Fruit fly (Drosophila melanogaster): ENCODE data around the gene Usf.

The Usf gene

DNA sequence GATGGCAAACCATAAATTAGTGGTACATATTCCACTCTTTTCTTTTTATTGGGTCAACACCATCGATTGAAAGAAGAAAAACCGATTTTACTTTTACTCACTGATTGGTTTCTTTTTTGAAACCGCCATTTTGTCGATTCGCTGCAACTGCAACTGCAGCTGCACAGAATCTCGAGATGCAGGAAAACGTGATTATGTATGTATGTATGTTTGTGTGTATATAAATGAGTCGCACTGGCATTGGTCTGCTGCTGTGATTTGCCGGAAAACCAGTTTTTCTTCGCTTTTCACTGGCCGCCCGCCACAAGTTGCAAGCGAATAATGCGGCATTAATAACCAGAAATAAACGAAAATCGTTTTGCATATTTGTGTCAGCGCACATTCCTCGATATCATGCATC is 6.1 kb upstream of the Usf start:
- no peak for TF ChIP-seq CG17801 (GFP tag; optimal IDR thresholded peaks at IDR 0.05; ENCODE audit: partially characterized antibody)

DNA sequence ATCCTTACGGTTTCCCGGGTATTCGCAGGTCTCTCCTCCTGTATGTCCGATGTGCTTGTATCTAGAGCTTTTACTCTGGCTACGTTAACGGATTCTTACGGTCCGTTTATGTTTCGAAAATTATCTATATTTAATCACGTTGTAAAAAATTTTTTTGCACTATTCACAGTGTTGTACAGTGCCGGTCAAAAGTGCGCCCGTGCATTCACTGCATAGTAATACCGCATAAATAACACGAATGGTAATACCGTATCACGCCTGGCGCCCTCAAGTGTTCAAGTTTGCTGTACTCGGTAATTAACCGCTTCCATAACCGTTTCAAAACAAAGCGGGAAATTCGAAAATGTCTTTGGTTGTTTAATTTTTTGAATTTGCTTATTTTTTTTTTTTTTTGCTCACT is 5.4 kb upstream of the Usf start, which contains the start of gene CG11444:
Gene CG11444 (minus strand): TSS at position 400 of the 400 bp plus-strand sequence.
- TF ChIP-seq CG17801 (GFP tag; optimal IDR thresholded peaks at IDR 0.05; ENCODE audit: partially characterized antibody), result peak; percentile 58

DNA sequence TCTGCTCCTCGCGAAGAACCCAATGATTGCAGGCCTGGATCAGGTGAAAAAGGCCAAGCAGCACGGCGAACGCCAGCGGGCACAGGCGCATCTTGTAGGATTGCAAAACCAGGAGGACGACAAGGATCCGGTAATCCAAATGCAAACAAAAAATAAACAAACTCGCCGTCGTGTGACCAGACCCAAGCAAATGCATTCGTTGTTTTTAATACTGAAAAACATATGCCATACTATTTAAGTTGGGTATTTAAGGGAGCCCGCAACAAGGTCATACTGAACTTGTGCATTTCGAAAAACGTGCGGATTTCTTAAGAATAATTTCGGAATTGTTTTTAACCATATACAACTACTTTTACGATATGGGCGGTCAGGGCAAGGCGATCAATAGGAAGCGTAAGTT is 3.1 kb upstream of the Usf start, which contains the start of the genes CG11436 and CG3527:
Gene CG11436 (minus strand): TSS at position 162 of the 400 bp plus-strand sequence.
Gene CG3527 (plus strand): TSS at position 257 of the 400 bp plus-strand sequence.
- TF ChIP-seq CG17801 (GFP tag; optimal IDR thresholded peaks at IDR 0.05; ENCODE audit: partially characterized antibody), result no peak

DNA sequence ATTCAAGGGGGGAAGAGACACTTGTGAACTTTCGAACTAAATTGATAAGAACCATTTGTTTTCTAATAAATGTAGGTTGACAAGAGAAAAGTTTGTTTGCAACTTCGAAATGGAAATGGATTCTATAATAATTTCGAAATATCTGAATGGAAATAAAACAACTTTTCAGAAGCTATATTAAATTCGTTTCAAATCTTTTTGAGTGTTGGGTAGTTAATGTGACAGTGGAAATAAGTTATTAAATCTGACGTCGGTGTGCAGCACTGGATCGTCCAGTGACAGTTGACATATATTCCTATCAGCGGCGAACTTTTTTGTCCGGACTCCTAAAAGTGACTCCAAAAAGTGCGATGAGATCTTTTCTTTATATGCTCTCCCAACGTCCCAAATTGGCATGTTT is 6.2 kb downstream of the Usf start, which contains the start of gene CG3568:
Gene CG3568 (plus strand): TSS at position 278 of the 400 bp plus-strand sequence.
- TF ChIP-seq CG17801 (GFP tag; optimal IDR thresholded peaks at IDR 0.05; ENCODE audit: partially characterized antibody), result no peak

DNA sequence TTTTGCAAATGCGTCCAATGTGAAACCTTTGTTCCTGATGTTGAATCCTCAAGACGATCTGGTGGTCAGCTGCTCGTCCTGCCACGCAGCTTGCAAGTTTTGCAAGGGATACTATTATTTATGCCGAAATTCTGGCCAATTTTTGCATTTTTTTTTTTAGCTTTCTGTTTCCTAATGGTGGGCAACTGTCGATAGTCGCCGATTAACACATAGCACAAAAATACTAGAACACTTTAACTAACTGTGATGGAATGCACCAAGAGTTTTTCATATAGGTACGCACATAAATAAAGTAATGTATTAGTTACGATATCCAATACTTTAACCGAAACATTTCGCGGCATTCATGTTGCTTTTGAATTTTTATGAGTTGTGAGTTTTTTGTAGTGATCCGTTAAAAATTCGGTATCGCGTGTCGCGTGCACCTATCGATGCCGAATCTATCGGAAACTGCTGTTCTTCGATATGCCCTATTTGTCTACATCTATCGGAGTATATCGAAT is 8.1 kb downstream of the Usf start, which contains the start of the genes rb and CHOp24:
Gene rb (minus strand): TSS at position 197 of the 503 bp plus-strand sequence.
Gene CHOp24 (plus strand): TSS at position 479 of the 503 bp plus-strand sequence.
- TF ChIP-seq CG17801 (GFP tag; optimal IDR thresholded peaks at IDR 0.05; ENCODE audit: partially characterized antibody), result peak; percentile 69

DNA sequence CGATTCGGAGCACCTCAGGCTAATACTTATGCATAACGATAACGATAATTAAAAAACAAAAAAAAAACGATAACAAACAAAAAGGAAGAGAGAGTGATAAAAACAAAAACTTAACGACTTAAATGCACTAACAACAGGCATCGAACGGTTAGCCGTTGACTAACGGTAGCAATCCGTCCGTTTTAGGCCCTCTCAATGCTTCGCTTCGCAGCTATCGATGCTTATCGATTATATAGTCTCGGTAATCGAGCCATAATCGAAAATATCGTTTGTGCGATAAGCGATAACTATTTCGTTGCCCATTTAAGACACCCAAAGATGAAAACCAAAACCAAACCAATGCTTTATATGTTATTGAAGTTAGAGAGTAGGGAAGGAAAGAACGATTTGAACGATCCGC is 14.6 kb downstream of the Usf start:
- no peak for TF ChIP-seq CG17801 (GFP tag; optimal IDR thresholded peaks at IDR 0.05; ENCODE audit: partially characterized antibody)

dm6 chrX:4529909-4530308 is 18.7 kb downstream of the Usf start, which contains the start of gene CG3556:
Gene CG3556, plus strand, starts transcription at chrX:4530231.
- no peak for TF ChIP-seq CG17801 (GFP tag; optimal IDR thresholded peaks at IDR 0.05; ENCODE audit: partially characterized antibody)

dm6 chrX:4526754-4527153 is 21.8 kb downstream of the Usf start:
- no peak for TF ChIP-seq CG17801 (GFP tag; optimal IDR thresholded peaks at IDR 0.05; ENCODE audit: partially characterized antibody)

- TF ChIP-seq CG17801 (GFP tag; optimal IDR thresholded peaks at IDR 0.05; ENCODE audit: partially characterized antibody), result no peak
Observed at dm6 chrX:4520879-4521278, 27.7 kb downstream of the Usf start.

- TF ChIP-seq CG17801 (GFP tag; optimal IDR thresholded peaks at IDR 0.05; ENCODE audit: partially characterized antibody), result no peak
Observed at dm6 chrX:4511575-4511974, 37.0 kb downstream of the Usf start.

DNA sequence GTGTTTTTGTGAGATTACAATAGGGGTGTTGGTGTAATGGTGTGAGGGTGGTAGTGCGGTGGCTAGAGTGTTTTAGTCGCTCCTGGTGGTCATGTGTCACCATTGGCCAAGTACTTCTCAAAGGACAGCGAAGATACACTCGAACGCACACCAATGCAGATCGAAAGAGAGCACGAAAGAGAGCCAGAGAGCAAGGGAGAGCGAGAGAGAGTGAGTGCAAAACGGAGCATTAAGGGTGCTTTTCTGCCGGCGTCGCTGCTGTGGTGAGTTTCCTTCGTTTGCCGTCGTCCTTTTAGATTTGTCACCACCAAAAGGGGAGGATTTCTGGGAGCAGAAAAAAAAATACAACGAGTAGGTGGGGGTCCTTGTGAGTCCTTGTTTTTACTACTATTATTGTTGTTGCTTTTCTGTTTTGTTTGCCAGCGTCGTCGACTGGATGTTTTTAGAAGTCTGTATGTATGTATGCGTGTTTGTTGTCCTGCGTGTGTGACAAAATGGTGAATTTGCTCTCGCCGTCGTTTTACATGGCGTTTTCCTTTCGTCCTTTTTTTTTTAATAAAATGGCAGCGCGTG is 40.4 kb downstream of the Usf start:
- no peak for TF ChIP-seq CG17801 (GFP tag; optimal IDR thresholded peaks at IDR 0.05; ENCODE audit: partially characterized antibody)

DNA sequence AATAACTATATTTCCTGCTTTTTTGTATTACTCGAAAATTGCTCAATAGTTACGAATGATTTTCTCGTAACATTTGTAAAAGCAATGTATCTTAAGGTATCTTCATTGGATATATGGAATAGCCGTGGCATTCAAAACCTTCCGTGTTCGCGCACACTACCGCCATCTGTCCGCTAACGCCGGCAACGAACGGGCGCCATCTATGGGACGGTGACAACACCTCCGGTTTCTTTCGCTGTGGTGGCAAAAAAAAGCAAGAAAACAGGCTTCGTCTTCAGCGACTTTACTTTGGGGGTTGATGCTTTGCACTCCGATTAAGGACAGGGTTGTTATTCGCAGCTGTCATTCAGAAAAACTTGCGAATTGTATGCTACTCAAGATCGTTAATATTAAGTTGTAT is 41.5 kb downstream of the Usf start:
- TF ChIP-seq CG17801 (GFP tag; optimal IDR thresholded peaks at IDR 0.05; ENCODE audit: partially characterized antibody), result no peak

- TF ChIP-seq CG17801 (GFP tag; optimal IDR thresholded peaks at IDR 0.05; ENCODE audit: partially characterized antibody), result no peak
Observed at dm6 chrX:4505318-4505717, 43.3 kb downstream of the Usf start.

DNA sequence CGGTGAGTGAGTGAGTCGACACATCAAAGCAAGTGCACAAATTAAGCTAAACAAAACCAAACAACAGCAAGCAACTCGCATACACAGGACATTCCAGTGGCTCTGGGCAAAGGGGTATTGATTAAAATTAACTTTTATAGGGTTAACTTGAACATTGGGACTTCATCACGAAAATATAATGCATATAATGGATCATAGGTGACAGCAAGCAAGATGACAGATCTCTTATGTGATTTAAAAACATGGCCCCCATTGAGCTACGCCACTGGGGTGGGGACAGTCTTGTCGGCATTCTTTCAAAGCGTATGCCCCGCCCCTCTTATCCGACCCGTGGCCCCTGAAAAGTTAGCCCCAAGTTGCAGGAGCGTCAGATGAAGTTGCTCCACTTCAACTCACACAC is 45.1 kb downstream of the Usf start:
- TF ChIP-seq CG17801 (GFP tag; optimal IDR thresholded peaks at IDR 0.05; ENCODE audit: partially characterized antibody), result no peak

DNA sequence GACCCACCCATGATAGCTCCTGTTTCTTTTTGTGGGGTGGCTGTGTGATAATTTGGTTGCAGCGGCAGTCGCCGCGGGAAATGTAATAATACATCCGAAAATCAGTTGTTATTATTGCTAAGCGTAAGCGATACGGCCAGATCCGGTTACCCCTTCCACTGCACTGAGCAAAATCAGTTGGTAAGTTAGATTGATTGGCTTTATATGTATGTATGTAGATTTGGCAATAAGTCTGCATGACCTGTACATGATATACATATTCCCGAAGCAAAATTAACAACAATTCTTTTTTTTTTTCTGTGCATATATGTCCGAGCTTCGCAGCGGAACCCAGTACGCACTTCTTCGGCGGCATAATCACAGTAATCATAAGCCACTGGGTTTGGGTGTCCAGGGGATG is 50.4 kb downstream of the Usf start:
- TF ChIP-seq CG17801 (GFP tag; optimal IDR thresholded peaks at IDR 0.05; ENCODE audit: partially characterized antibody), result no peak
